Fruit fly (Drosophila melanogaster) S2 (cell line): ENCODE measurements around the gene CG32536.

Experiments used
- CG8478 ChIP-seq: fragments of >200 bp; optimal IDR thresholded peaks from 2 replicates; lab custom pipeline; 2018
- CTCF ChIP-seq, 2 experiments: fragments of >200 bp; optimal IDR thresholded peaks; 2 replicates each; lab custom pipeline; 2018

Gene CG32536

DNA sequence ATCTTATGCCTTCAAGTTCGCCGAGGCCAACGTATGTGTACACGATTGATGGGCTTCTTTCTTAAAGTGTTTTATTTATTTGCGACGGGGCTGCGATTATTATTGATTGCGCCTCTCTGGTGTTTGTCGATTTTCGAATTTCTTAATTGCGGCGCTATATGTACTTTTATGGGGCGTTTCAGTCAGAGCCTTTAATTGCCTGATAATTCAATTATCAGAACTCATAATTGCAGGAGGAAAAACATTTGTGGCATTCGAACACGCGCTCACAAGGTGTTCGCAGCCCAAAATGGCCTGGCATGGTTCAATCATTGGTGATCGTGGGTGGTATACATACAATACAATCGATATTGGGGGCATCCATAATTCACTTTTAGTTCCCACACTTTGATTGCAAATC lies 9.5 kb upstream of the CG32536 start:
- TF ChIP-seq CTCF (optimal IDR thresholded peaks at IDR 0.05; lab: Kevin White, UChicago) (no peak), CG8478 (lab: Kevin White, UChicago) (no peak)

DNA sequence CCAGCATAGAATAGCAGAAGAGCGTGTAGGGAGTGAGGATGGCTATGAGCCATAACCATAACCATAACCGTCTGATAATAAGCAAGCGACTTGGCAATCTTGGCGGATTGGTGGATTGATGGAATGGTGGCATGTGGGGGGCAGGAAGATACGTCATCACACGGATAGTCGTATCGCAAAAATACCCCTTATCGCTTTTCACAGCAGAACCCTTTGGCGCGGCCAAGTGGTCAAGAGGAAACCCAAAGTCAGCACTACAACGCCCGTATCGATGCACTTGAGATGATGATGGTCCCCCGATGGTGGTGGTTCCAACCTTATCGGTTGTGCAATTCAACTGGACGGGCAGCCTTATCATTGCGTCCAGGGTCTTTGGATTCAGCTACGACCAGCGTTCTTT lies 8.7 kb upstream of the CG32536 start:
- TF ChIP-seq CTCF (optimal IDR thresholded peaks at IDR 0.05; lab: Kevin White, UChicago): no peak
- TF ChIP-seq CG8478 (lab: Kevin White, UChicago): no peak

DNA sequence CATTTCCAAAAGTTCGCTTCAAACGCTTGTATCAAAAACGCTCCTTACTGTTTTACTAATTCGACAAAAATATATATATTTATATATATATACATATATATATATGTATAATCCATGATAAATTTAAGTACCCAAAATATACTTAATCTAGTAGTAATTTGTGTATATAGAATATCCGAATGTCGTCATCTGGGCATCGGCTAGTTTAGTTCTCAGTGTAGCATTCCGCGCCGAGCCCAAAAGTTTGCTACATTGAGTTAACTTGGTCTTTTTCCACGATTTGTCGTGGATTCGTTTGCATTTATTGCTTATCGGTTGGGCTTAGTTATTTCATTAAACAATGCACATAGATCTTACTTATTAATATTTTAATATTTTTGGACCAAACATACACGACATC lies 4.6 kb upstream of the CG32536 start:
- TF ChIP-seq CTCF (optimal IDR thresholded peaks at IDR 0.05; lab: Kevin White, UChicago) (no peak), CG8478 (lab: Kevin White, UChicago) (no peak)

dm6 chrX:19280685-19281084 lies 4.0 kb upstream of the CG32536 start:
- TF ChIP-seq CTCF (optimal IDR thresholded peaks at IDR 0.05; lab: Kevin White, UChicago) (no peak), CG8478 (lab: Kevin White, UChicago) (no peak)

DNA sequence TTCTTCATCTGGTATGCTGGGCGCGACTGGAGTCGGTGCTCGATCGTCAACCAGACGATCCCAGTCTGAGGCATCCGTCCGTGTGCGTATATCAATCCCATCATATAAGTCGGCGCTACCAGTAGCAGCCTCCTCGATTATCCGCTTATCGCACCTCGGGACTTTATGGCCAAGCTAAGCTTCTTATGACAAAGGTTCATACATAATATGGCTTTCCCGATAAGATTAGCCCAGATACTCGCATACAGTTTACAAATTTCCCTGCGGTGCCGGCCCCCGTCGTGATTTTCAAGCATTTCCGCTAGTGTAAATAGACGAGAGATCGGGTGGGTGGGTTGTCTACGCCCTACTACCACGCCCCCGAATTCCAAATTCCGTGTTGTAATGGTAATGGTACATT lies 3.6 kb upstream of the CG32536 start, which contains the start of gene CG8028:
Gene CG8028, minus strand, starts transcription at position 101 of the 400 bp plus-strand sequence.
- TF ChIP-seq CG8478 (lab: Kevin White, UChicago) (no peak), CTCF (optimal IDR thresholded peaks at IDR 0.05; lab: Kevin White, UChicago) (no peak)

DNA sequence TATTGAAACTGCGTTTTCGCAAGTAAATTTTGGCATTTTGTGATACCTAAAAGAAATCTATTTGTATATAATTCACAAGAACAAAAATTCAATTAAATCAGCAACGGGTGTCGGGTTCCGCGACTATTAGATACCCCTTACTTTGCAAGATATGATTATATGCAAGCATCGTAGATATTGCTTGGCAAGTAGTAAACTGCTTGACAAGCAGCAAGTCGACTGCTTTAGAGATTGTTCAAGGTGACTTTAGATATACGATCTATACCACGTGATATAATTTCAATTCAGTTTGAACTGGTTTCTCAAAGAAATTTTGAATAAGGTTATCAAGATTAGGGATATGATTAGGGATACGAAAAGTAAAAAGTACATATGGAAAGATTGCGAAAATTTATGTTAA lies 1.7 kb upstream of the CG32536 start:
- TF ChIP-seq CG8478 (lab: Kevin White, UChicago): no peak

DNA sequence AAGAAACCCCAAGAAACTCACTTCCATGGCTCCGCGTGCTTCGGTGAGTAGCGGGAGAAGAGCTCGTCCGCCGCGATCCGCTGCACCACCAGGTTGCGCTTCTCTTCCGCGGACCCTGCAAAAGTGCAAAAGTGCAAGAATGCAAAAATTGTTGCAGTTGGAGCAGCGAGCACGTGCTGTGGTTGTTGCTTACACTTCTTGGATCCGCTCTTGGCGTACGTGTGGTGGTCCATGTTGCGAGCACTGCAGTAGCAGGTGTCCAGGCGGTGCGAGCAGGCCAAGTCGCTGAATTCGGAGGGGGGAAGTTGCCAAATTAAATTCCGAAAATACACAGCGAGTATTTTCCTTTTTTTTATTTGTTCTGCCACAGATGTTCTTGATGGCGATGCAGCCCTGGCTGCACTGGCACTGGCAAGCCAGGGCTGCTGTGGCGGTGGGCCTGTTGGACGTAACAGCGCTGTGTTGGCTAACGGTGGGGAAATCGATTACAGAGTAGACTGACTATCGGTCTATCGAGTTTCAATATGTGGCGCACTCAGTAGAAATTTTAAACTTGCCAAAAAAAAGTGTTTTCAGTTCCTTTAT lies 8.1 kb downstream of the CG32536 start, which contains the start of gene CG8010:
Gene CG8010, minus strand, starts transcription at position 413 of the 585 bp plus-strand sequence.
- no peak for TF ChIP-seq CG8478 (lab: Kevin White, UChicago)
- peak; percentile 27 to 35 for TF ChIP-seq CTCF (optimal IDR thresholded peaks at IDR 0.05; lab: Kevin White, UChicago)

DNA sequence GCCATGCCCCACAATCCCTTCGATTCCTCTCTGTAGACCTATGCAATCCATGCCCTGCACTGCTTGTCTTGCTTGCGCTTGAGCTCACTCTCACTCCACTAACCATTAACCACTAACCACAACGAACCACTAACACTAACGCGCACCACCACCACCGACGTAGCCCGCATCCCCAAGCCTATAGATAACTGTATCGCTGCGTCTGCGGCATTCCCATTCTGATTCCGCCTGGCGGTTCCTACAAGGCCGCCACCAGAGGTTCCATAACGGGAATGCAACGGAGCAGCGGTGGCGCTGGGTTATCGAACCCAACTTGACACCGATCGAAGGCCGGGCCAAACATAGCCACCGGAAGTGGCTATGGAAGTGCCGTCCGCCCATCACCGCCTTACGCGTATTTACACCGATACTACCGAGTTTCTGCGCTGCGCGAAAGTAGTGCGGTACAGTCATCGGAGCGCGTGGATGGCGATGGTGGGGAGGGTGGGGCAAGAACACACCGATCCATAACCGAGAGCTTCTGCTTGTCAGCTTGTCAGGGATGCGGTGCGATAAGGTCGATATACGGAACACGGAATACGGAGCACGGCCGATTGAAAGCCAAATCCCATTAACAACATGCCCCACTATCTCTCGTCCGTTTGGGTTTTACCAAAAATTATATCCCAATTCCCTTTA lies 10.8 kb downstream of the CG32536 start:
- TF ChIP-seq CG8478 (lab: Kevin White, UChicago) (no peak), CTCF (optimal IDR thresholded peaks at IDR 0.05; lab: Kevin White, UChicago) (no peak)

DNA sequence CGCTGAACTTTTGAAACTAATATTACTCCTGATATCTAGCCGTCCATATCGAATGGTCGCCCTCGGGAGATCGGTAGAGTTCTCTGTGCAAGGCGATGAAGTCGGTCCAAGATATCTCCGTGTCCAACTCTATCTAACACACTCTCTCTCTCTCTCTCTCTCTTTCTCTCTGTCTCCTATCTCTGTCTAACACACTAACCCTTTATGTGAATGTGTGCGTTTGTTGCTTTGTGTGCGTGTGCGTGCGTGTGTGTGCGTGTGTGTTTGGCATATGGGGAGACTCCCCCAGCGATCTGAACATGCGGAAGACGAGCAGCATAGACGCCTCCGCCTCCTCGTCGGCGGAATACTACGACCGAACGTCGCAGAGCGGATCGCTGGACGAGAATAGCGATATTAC lies 12.3 kb downstream of the CG32536 start:
- TF ChIP-seq CTCF (optimal IDR thresholded peaks at IDR 0.05; lab: Kevin White, UChicago) (no peak), CG8478 (lab: Kevin White, UChicago) (no peak)

DNA sequence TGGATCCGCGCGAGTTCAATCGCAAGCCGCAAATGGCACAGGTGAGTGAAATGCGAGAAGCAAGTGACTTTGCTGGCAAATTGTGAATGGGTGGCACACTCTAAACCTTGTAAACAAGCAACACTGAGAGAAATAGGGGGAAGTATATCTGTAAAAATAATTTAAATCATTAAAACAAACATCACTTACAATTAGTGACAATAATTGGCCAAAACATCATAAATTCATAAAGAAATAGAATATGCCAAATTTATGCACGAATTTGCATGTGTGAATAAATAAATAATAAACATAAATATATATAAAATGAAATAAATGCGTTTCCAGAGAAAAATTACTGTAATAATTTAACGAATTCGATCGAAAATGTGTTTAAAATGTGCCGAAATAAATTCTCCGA lies 14.1 kb downstream of the CG32536 start:
- TF ChIP-seq CTCF (optimal IDR thresholded peaks at IDR 0.05; lab: Kevin White, UChicago): no peak
- no peak for TF ChIP-seq CG8478 (lab: Kevin White, UChicago)

- TF ChIP-seq CTCF (optimal IDR thresholded peaks at IDR 0.05; lab: Kevin White, UChicago) (peak; percentile 7 to 35), CG8478 (lab: Kevin White, UChicago) (no peak)
Observed at dm6 chrX:19261528-19262102, 15.1 kb downstream of the CG32536 start, which contains the start of gene Vav. TSS of gene Vav (plus strand) at chrX:19261820.

dm6 chrX:19261071-19261470 lies 15.6 kb downstream of the CG32536 start, which contains the start of gene rictor:
TSS of gene rictor (minus strand) at chrX:19261240.
- TF ChIP-seq CTCF (optimal IDR thresholded peaks at IDR 0.05; lab: Kevin White, UChicago) (peak; percentile 55 to 71), CG8478 (lab: Kevin White, UChicago) (no peak)

DNA sequence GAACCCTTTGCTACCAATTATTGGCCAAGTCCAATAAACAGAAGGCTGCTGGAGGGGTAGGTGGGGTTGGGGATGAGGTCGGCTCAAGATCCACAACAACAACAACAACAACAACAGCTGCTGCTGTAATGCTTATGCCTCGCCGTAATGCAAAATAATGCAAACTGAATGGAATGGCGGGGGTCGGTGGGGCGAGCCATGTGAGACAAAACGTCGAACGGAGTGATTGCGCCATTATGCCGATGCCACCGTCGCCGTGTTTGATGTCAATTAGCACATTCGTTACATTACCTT lies 16.1 kb downstream of the CG32536 start:
- TF ChIP-seq CG8478 (lab: Kevin White, UChicago): no peak
- no peak for TF ChIP-seq CTCF (optimal IDR thresholded peaks at IDR 0.05; lab: Kevin White, UChicago)

DNA sequence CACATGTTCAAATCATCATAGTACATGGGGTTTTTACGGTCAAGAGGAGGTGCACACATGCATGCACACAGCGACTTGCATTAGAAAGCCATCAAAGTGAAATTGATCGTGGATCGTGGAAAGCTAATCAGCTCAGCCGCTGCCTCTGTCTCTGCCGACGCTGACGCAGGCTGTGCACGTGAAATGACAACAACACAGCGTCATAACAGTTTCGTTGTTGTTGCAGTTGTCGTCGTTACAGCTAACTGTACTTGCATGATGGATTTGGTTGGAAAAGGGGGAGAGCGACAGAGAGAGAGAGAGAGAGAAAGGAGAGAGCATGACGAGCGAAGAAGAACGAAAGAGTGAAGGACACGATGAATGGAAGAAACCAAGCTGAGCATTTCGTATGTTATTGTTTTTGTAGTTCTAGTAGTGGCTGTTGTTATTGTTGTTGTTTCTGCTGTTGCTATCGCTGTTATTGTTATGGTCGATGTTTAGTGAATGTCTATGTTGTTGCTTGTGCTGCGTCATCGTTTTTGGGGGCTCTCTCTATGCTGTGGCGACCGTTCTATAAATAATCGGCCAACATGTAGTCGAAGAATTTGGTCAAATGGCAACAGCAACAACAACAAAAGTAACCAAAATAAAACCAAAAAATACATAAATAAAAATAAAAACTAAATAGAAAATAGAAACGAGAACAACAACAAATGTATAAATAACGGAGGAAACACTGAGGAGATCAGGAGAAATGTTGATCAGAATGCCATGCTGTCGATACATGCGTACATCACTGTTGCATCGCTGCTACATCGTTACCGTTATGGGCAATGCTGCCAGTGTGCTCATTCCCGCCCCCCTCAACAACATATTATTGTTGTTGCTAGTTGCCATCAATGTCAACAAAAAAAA lies 16.6 kb downstream of the CG32536 start:
- TF ChIP-seq CTCF (optimal IDR thresholded peaks at IDR 0.05; lab: Kevin White, UChicago): no peak
- TF ChIP-seq CG8478 (lab: Kevin White, UChicago): no peak

- no peak for TF ChIP-seq CG8478 (lab: Kevin White, UChicago)
- no peak for TF ChIP-seq CTCF (optimal IDR thresholded peaks at IDR 0.05; lab: Kevin White, UChicago)
Observed at dm6 chrX:19250151-19250550, 26.5 kb downstream of the CG32536 start.
